Worm (Caenorhabditis elegans): ENCODE results near the gene ptr-19.

Gene ptr-19

ce11 chrIII:10813886-10814285 lies 32.2 kb downstream of the ptr-19 start:
- TF ChIP-seq ces-1 (GFP tag; optimal IDR thresholded peaks at IDR 0.05) = no peak
- no peak for TF ChIP-seq blmp-1 (tag; optimal IDR thresholded peaks at IDR 0.05)
- no peak for TF ChIP-seq lin-13 (tag; optimal IDR thresholded peaks at IDR 0.05)
- no peak for TF ChIP-seq lsy-2 (tag; optimal IDR thresholded peaks at IDR 0.05)
- TF ChIP-seq ceh-43 (GFP tag; optimal IDR thresholded peaks at IDR 0.05) = no peak
- TF ChIP-seq drap-1 (GFP tag; optimal IDR thresholded peaks at IDR 0.05) = no peak

ce11 chrIII:10815199-10815598 lies 33.5 kb downstream of the ptr-19 start:
- TF ChIP-seq ces-1 (GFP tag; optimal IDR thresholded peaks at IDR 0.05) (no peak), tbx-8 (GFP tag; optimal IDR thresholded peaks at IDR 0.05) (no peak), nhr-237 (tag; optimal IDR thresholded peaks at IDR 0.05) (no peak), lin-13 (tag; optimal IDR thresholded peaks at IDR 0.05) (no peak), ceh-39 (tag; optimal IDR thresholded peaks at IDR 0.05) (no peak), ceh-83 (GFP tag; optimal IDR thresholded peaks at IDR 0.05) (no peak), blmp-1 (tag; optimal IDR thresholded peaks at IDR 0.05) (no peak), nhr-2 (tag; optimal IDR thresholded peaks at IDR 0.05) (no peak), ceh-43 (GFP tag; optimal IDR thresholded peaks at IDR 0.05) (no peak), lsy-2 (tag; optimal IDR thresholded peaks at IDR 0.05) (no peak)

- peak; percentile 16 for TF ChIP-seq unc-62 (GFP tag; optimal IDR thresholded peaks at IDR 0.05)
- no peak for TF ChIP-seq flh-1 (GFP tag; optimal IDR thresholded peaks at IDR 0.05)
- TF ChIP-seq hlh-1 (tag; optimal IDR thresholded peaks at IDR 0.05) = peak; percentile 4
Observed at ce11 chrIII:10816045-10816444, 34.4 kb downstream of the ptr-19 start.

ce11 chrIII:10816800-10817418 lies 35.3 kb downstream of the ptr-19 start, which contains the start of gene sca-1:
Gene sca-1, minus strand, starts transcription at chrIII:10816850.
- TF ChIP-seq sem-2 (GFP tag; optimal IDR thresholded peaks at IDR 0.05) = no peak
- no peak for TF ChIP-seq elt-3 (tag; optimal IDR thresholded peaks at IDR 0.05)
- no peak for TF ChIP-seq nhr-12 (tag; optimal IDR thresholded peaks at IDR 0.05)
- no peak for TF ChIP-seq sptf-1 (tag; optimal IDR thresholded peaks at IDR 0.05)
- TF ChIP-seq elt-1 (tag; optimal IDR thresholded peaks at IDR 0.05; ENCODE audit: borderline replicate concordance, insufficient read depth) = no peak
- no peak for TF ChIP-seq mep-1 (tag; optimal IDR thresholded peaks at IDR 0.05)
- TF ChIP-seq hlh-1 (tag; optimal IDR thresholded peaks at IDR 0.05) = peak; percentile 8
- no peak for TF ChIP-seq ztf-11 (tag; optimal IDR thresholded peaks at IDR 0.05)
- TF ChIP-seq nhr-237 (tag; optimal IDR thresholded peaks at IDR 0.05) = no peak
- TF ChIP-seq unc-62 (GFP tag; optimal IDR thresholded peaks at IDR 0.05) = peak; percentile 80
- no peak for TF ChIP-seq lin-13 (tag; optimal IDR thresholded peaks at IDR 0.05)
- TF ChIP-seq flh-1 (GFP tag; optimal IDR thresholded peaks at IDR 0.05) = no peak
- no peak for TF ChIP-seq cnd-1 (tag; optimal IDR thresholded peaks at IDR 0.05)
- TF ChIP-seq M03D4.4 (tag; optimal IDR thresholded peaks at IDR 0.05) = no peak
- no peak for TF ChIP-seq mab-5 (tag; optimal IDR thresholded peaks at IDR 0.05)
- TF ChIP-seq blmp-1 (tag; optimal IDR thresholded peaks at IDR 0.05) = no peak
- no peak for TF ChIP-seq ces-1 (GFP tag; optimal IDR thresholded peaks at IDR 0.05)
- TF ChIP-seq ceh-43 (GFP tag; optimal IDR thresholded peaks at IDR 0.05) = no peak
- no peak for TF ChIP-seq tbx-8 (GFP tag; optimal IDR thresholded peaks at IDR 0.05)
- TF ChIP-seq pha-4 (tag; optimal IDR thresholded peaks at IDR 0.05) = no peak
- TF ChIP-seq unc-120 (tag; optimal IDR thresholded peaks at IDR 0.05; ENCODE audit: poor library complexity, severe bottlenecking) = peak; percentile 44
- TF ChIP-seq lin-32 (GFP tag; optimal IDR thresholded peaks at IDR 0.05) = no peak
- TF ChIP-seq ham-2 (GFP tag; optimal IDR thresholded peaks at IDR 0.05) = no peak
- TF ChIP-seq lsy-2 (tag; optimal IDR thresholded peaks at IDR 0.05) = no peak
- TF ChIP-seq unc-39 (tag; optimal IDR thresholded peaks at IDR 0.05) = no peak
- TF ChIP-seq nhr-2 (tag; optimal IDR thresholded peaks at IDR 0.05) = no peak
- no peak for TF ChIP-seq ceh-39 (tag; optimal IDR thresholded peaks at IDR 0.05)

- TF ChIP-seq nhr-76 (tag; optimal IDR thresholded peaks at IDR 0.05) (no peak), nhr-28 (tag; optimal IDR thresholded peaks at IDR 0.05) (no peak), zip-8 (tag; optimal IDR thresholded peaks at IDR 0.05) (no peak), mls-2 (tag; optimal IDR thresholded peaks at IDR 0.05) (no peak), tbx-8 (GFP tag; optimal IDR thresholded peaks at IDR 0.05) (no peak), elt-1 (tag; optimal IDR thresholded peaks at IDR 0.05; ENCODE audit: borderline replicate concordance, insufficient read depth) (no peak), mab-5 (tag; optimal IDR thresholded peaks at IDR 0.05) (no peak), sptf-1 (tag; optimal IDR thresholded peaks at IDR 0.05) (peak; percentile 67), nhr-237 (tag; optimal IDR thresholded peaks at IDR 0.05) (no peak), unc-39 (tag; optimal IDR thresholded peaks at IDR 0.05) (no peak), unc-120 (tag; optimal IDR thresholded peaks at IDR 0.05; ENCODE audit: poor library complexity, severe bottlenecking) (no peak), pha-4 (tag; optimal IDR thresholded peaks at IDR 0.05) (peak; percentile 54), snpc-4 (tag; optimal IDR thresholded peaks at IDR 0.05) (no peak), elt-3 (tag; optimal IDR thresholded peaks at IDR 0.05) (no peak), ceh-83 (GFP tag; optimal IDR thresholded peaks at IDR 0.05) (no peak), lin-32 (GFP tag; optimal IDR thresholded peaks at IDR 0.05) (no peak), ztf-11 (tag; optimal IDR thresholded peaks at IDR 0.05) (no peak), drap-1 (GFP tag; optimal IDR thresholded peaks at IDR 0.05) (peak; percentile 37), sem-2 (GFP tag; optimal IDR thresholded peaks at IDR 0.05) (no peak), ham-2 (GFP tag; optimal IDR thresholded peaks at IDR 0.05) (no peak), lsy-2 (tag; optimal IDR thresholded peaks at IDR 0.05) (no peak), lin-13 (tag; optimal IDR thresholded peaks at IDR 0.05) (peak; percentile 68), mep-1 (tag; optimal IDR thresholded peaks at IDR 0.05) (peak; percentile 62), nhr-12 (tag; optimal IDR thresholded peaks at IDR 0.05) (peak; percentile 50), ces-1 (GFP tag; optimal IDR thresholded peaks at IDR 0.05) (no peak), cnd-1 (tag; optimal IDR thresholded peaks at IDR 0.05) (peak; percentile 54), flh-1 (GFP tag; optimal IDR thresholded peaks at IDR 0.05) (no peak), ceh-39 (tag; optimal IDR thresholded peaks at IDR 0.05) (no peak), hlh-1 (tag; optimal IDR thresholded peaks at IDR 0.05) (no peak), M03D4.4 (tag; optimal IDR thresholded peaks at IDR 0.05) (peak; percentile 44), nhr-2 (tag; optimal IDR thresholded peaks at IDR 0.05) (no peak), bed-3 (GFP tag; optimal IDR thresholded peaks at IDR 0.05) (no peak), unc-62 (GFP tag; optimal IDR thresholded peaks at IDR 0.05) (no peak), ceh-43 (GFP tag; optimal IDR thresholded peaks at IDR 0.05) (no peak), blmp-1 (tag; optimal IDR thresholded peaks at IDR 0.05) (peak; percentile 50)
Observed at ce11 chrIII:10818364-10818763, 36.7 kb downstream of the ptr-19 start.

Data from whole organism, mixed stage, embryonic.